Fruit fly (Drosophila melanogaster): Measurements from ENCODE around the gene CG18581.

CG18581 gene

dm6 chr3L:15039510-15039909 is 10.5 kb downstream of the CG18581 start:
- TF ChIP-seq noc (tag; optimal IDR thresholded peaks at IDR 0.05), result no peak

dm6 chr3L:15035585-15035984 is 14.4 kb downstream of the CG18581 start:
- no peak for TF ChIP-seq noc (tag; optimal IDR thresholded peaks at IDR 0.05)

dm6 chr3L:15034714-15035076 is 15.3 kb downstream of the CG18581 start:
- no peak for TF ChIP-seq noc (tag; optimal IDR thresholded peaks at IDR 0.05)

dm6 chr3L:15034061-15034713 is 15.8 kb downstream of the CG18581 start:
- TF ChIP-seq noc (tag; optimal IDR thresholded peaks at IDR 0.05), result no peak

dm6 chr3L:15031773-15032172 is 18.2 kb downstream of the CG18581 start:
- no peak for TF ChIP-seq noc (tag; optimal IDR thresholded peaks at IDR 0.05)

dm6 chr3L:15023192-15023591 is 26.8 kb downstream of the CG18581 start, which contains the start of gene CG32148:
Gene CG32148, plus strand, starts transcription at chr3L:15023492.
- TF ChIP-seq noc (tag; optimal IDR thresholded peaks at IDR 0.05), result no peak

- TF ChIP-seq noc (tag; optimal IDR thresholded peaks at IDR 0.05), result no peak
These were observed 29.0 kb downstream of the CG18581 start for dm6 chr3L:15021008-15021407.

dm6 chr3L:15013957-15014692 is 35.9 kb downstream of the CG18581 start, which contains the start of gene Reck:
Gene Reck, minus strand, starts transcription at chr3L:15014062.
- TF ChIP-seq noc (tag; optimal IDR thresholded peaks at IDR 0.05), result no peak

- TF ChIP-seq noc (tag; optimal IDR thresholded peaks at IDR 0.05), result no peak
These were observed 36.7 kb downstream of the CG18581 start for dm6 chr3L:15013296-15013695.

- peak; percentile 74 for TF ChIP-seq noc (tag; optimal IDR thresholded peaks at IDR 0.05)
These were observed 38.2 kb downstream of the CG18581 start for dm6 chr3L:15011638-15012335.

dm6 chr3L:15011142-15011541 is 38.9 kb downstream of the CG18581 start:
- TF ChIP-seq noc (tag; optimal IDR thresholded peaks at IDR 0.05), result no peak

dm6 chr3L:15010601-15011000 is 39.4 kb downstream of the CG18581 start:
- TF ChIP-seq noc (tag; optimal IDR thresholded peaks at IDR 0.05), result no peak

dm6 chr3L:15009681-15010080 is 40.3 kb downstream of the CG18581 start:
- TF ChIP-seq noc (tag; optimal IDR thresholded peaks at IDR 0.05), result no peak

dm6 chr3L:15007271-15007948 is 42.6 kb downstream of the CG18581 start:
- no peak for TF ChIP-seq noc (tag; optimal IDR thresholded peaks at IDR 0.05)

- TF ChIP-seq noc (tag; optimal IDR thresholded peaks at IDR 0.05), result no peak
These were observed 43.2 kb downstream of the CG18581 start for dm6 chr3L:15006825-15007224.

dm6 chr3L:15005774-15006173 is 44.2 kb downstream of the CG18581 start:
- no peak for TF ChIP-seq noc (tag; optimal IDR thresholded peaks at IDR 0.05)

Measured in whole organism, larva.